Worm (Caenorhabditis elegans): ENCODE measurements around the gene acs-14.

ce11 chrV:9503152-9503817 is 4.6 kb upstream of the acs-14 start:
- TF ChIP-seq flt-1 (GFP tag; IDR thresholded peaks at IDR 0.05), result peak; percentile 97
- TF ChIP-seq tab-1 (GFP tag; IDR thresholded peaks at IDR 0.05), result peak; percentile 94
- peak; percentile 83 for TF ChIP-seq klf-2 (GFP tag; conservative IDR thresholded peaks at IDR 0.05)
- TF ChIP-seq ref-1 (GFP tag; conservative IDR thresholded peaks at IDR 0.05), result peak; percentile 84
- TF ChIP-seq ztf-23 (GFP tag; IDR thresholded peaks at IDR 0.05), result peak; percentile 95
- peak; percentile 95 for TF ChIP-seq T22C8.4 (GFP tag; IDR thresholded peaks at IDR 0.05)
- peak; percentile 41 for TF ChIP-seq med-1 (GFP tag; optimal IDR thresholded peaks at IDR 0.05; ENCODE audit: insufficient read depth)
- TF ChIP-seq cog-1 (tag; optimal IDR thresholded peaks at IDR 0.05), result peak; percentile 78
- TF ChIP-seq ztf-29 (GFP tag; IDR thresholded peaks at IDR 0.05), result peak; percentile 79; the same call in 1 of the 2 replicates

Measured in whole organism, midembryonic.